Fruit fly (Drosophila melanogaster) whole organism, embryonic: ENCODE results near the gene Tsp2A.

ENCODE experiments used
- CG10565 ChIP-seq: fragments of 200-800 bp; sonication (Bioruptor generic); optimal IDR thresholded peaks from 3 replicates; lab custom pipeline; 2016; ENCODE audit warnings: missing biosample characterization, mild to moderate bottlenecking, missing genetic modification characterization
- CG1602 ChIP-seq: fragments of 200-800 bp; sonication (Bioruptor generic); optimal IDR thresholded peaks from 3 replicates; lab custom pipeline; 2016; ENCODE audit warnings: missing biosample characterization, missing genetic modification characterization
- CG16815 ChIP-seq: fragments of 200-800 bp; sonication (Bioruptor generic); optimal IDR thresholded peaks from 3 replicates; lab custom pipeline; 2017; ENCODE audit warnings: missing biosample characterization, mild to moderate bottlenecking, missing genetic modification characterization
- Max ChIP-seq: fragments of 200-800 bp; sonication (Bioruptor generic); optimal IDR thresholded peaks from 2 replicates; lab custom pipeline; 2016; ENCODE audit warnings: missing biosample characterization, mild to moderate bottlenecking, missing genetic modification characterization
- NC2α ChIP-seq: fragments of 200-800 bp; sonication (Bioruptor generic); optimal IDR thresholded peaks from 2 replicates; lab custom pipeline; 2016; ENCODE audit warnings: missing biosample characterization, missing genetic modification characterization
- Sin3A ChIP-seq: fragments of >200 bp; optimal IDR thresholded peaks from 2 replicates; lab custom pipeline; 2018
- dati ChIP-seq: fragments of 200-800 bp; sonication (Bioruptor generic); IDR thresholded peaks from 2 replicates; pipeline ENCODE4 v1.3.6; 2022; ENCODE audit warnings: missing biosample characterization, missing genetic modification characterization
- luna ChIP-seq: fragments of 200-800 bp; sonication (Bioruptor generic); optimal IDR thresholded peaks from 2 replicates; lab custom pipeline; 2016; ENCODE audit warnings: missing biosample characterization, missing genetic modification characterization
- pan ChIP-seq, 4 experiments: fragments of >200 bp in 3 of 4; fragments of 200-800 bp in 1 of 4; sonication (Bioruptor generic) in 1 of 4; optimal IDR thresholded peaks in 3 of 4; IDR thresholded peaks in 1 of 4; 2 replicates each; pipeline versions ENCODE4 v1.3.6 to Lab custom; 2017 to 2022; ENCODE audit warnings: missing biosample characterization in 2 of 4, missing genetic modification characterization in 2 of 4, mixed read lengths in 1 of 4
- tin ChIP-seq: fragments of 200-800 bp; sonication (Bioruptor generic); optimal IDR thresholded peaks from 3 replicates; lab custom pipeline; 2016; ENCODE audit warnings: missing biosample characterization, missing genetic modification characterization
- vfl ChIP-seq: fragments of 200-800 bp; sonication (Bioruptor generic); optimal IDR thresholded peaks from 2 replicates; lab custom pipeline; 2016; ENCODE audit warnings: missing biosample characterization, missing genetic modification characterization
- wek ChIP-seq: fragments of 200-800 bp; sonication (Bioruptor generic); optimal IDR thresholded peaks from 3 replicates; lab custom pipeline; 2018; ENCODE audit warnings: missing biosample characterization, mild to moderate bottlenecking, missing genetic modification characterization, moderate library complexity

dm6 chrX:1375265-1375958 lies 29.1 kb downstream of the Tsp2A start, which contains the start of gene AMPKalpha:
- no peak for TF ChIP-seq luna (GFP tag; lab: Kevin White, UChicago)
- no peak for TF ChIP-seq wek (GFP tag; lab: Kevin White, UChicago)
- TF ChIP-seq CG1602 (GFP tag; lab: Kevin White, UChicago), result no peak
- TF ChIP-seq Max (GFP tag; lab: Kevin White, UChicago), result no peak
- no peak for TF ChIP-seq pan (optimal IDR thresholded peaks at IDR 0.05; lab: Kevin White, UChicago)
- TF ChIP-seq pan (GFP tag; optimal IDR thresholded peaks at IDR 0.05 in 1 of 2, IDR thresholded peaks at IDR 0.05 in 1 of 2), result no peak
- no peak for TF ChIP-seq dati (GFP tag; lab: Robert Waterston, UW)
- no peak for TF ChIP-seq Sin3A (lab: Kevin White, UChicago)
- TF ChIP-seq NC2α (GFP tag; lab: Kevin White, UChicago), result no peak
- no peak for TF ChIP-seq tin (GFP tag; lab: Kevin White, UChicago)
- TF ChIP-seq CG10565 (GFP tag; lab: Kevin White, UChicago), result no peak
- no peak for TF ChIP-seq CG16815 (GFP tag; lab: Kevin White, UChicago)
- TF ChIP-seq vfl (GFP tag; lab: Kevin White, UChicago), result no peak
